Fruit fly (Drosophila melanogaster) whole organism, embryonic: ENCODE measurements around the gene CG44158.

Source experiments
- Bgb ChIP-seq: fragments of 200-800 bp; sonication (Bioruptor generic); IDR thresholded peaks from 2 replicates; pipeline ENCODE4 v1.3.6; 2022; ENCODE audit warnings: missing biosample characterization, missing genetic modification characterization; ENCODE audit not compliant: partially characterized antibody
- CG10267 ChIP-seq: fragments of 200-800 bp; sonication (Bioruptor generic); optimal IDR thresholded peaks from 2 replicates; lab custom pipeline; 2018; ENCODE audit warnings: missing biosample characterization, mild to moderate bottlenecking, missing genetic modification characterization, moderate library complexity
- CG10274 ChIP-seq: fragments of 200-800 bp; sonication (Bioruptor generic); optimal IDR thresholded peaks from 3 replicates; lab custom pipeline; 2017; ENCODE audit warnings: missing biosample characterization, mild to moderate bottlenecking, missing genetic modification characterization
- CG11504 ChIP-seq: fragments of 200-800 bp; sonication (Bioruptor generic); optimal IDR thresholded peaks from 3 replicates; lab custom pipeline; 2019; ENCODE audit warnings: missing biosample characterization, mild to moderate bottlenecking, missing genetic modification characterization, moderate library complexity
- CG11560 ChIP-seq: fragments of 200-800 bp; sonication (Bioruptor generic); IDR thresholded peaks from 3 replicates; pipeline ENCODE4 v1.3.6; 2022; ENCODE audit warnings: missing biosample characterization, missing genetic modification characterization
- CG13624 ChIP-seq: fragments of 200-800 bp; sonication (Bioruptor generic); optimal IDR thresholded peaks from 2 replicates; lab custom pipeline; 2016; ENCODE audit warnings: missing biosample characterization, missing genetic modification characterization
- CG14014 ChIP-seq: fragments of 200-800 bp; sonication (Bioruptor generic); IDR thresholded peaks from 2 replicates; pipeline ENCODE4 v1.3.6; 2022; ENCODE audit warnings: missing biosample characterization, missing genetic modification characterization
- CG14441 ChIP-seq: fragments of 200-800 bp; sonication (Bioruptor generic); IDR thresholded peaks from 2 replicates; pipeline ENCODE4 v1.3.6; 2022; ENCODE audit warnings: missing biosample characterization, missing genetic modification characterization
- CG14965 ChIP-seq: fragments of 200-800 bp; sonication (Bioruptor generic); optimal IDR thresholded peaks from 2 replicates; lab custom pipeline; 2016; ENCODE audit warnings: missing biosample characterization, missing genetic modification characterization, borderline replicate concordance
- CG15011 ChIP-seq: fragments of 200-800 bp; sonication (Bioruptor generic); optimal IDR thresholded peaks from 3 replicates; lab custom pipeline; 2018; ENCODE audit warnings: missing biosample characterization, mild to moderate bottlenecking, missing genetic modification characterization
- CG18011 ChIP-seq: fragments of 200-800 bp; sonication (Bioruptor generic); optimal IDR thresholded peaks from 2 replicates; lab custom pipeline; 2017; ENCODE audit warnings: missing biosample characterization, missing genetic modification characterization, mild to moderate bottlenecking, moderate library complexity, missing genotype
- CG32772 ChIP-seq: fragments of 200-800 bp; sonication (Bioruptor generic); IDR thresholded peaks from 2 replicates; pipeline ENCODE4 v1.3.6; 2022; ENCODE audit warnings: missing biosample characterization, missing genetic modification characterization
- CG6791 ChIP-seq: fragments of 200-800 bp; sonication (Bioruptor generic); IDR thresholded peaks from 3 replicates; pipeline ENCODE4 v1.3.6; 2022; ENCODE audit warnings: missing biosample characterization, missing genetic modification characterization; ENCODE audit not compliant: partially characterized antibody
- CG7372 ChIP-seq: fragments of 200-800 bp; sonication (Bioruptor generic); IDR thresholded peaks from 2 replicates; pipeline ENCODE4 v1.3.6; 2022; ENCODE audit warnings: missing biosample characterization, missing genetic modification characterization
- CG7839 ChIP-seq: fragments of 200-800 bp; sonication (Bioruptor generic); optimal IDR thresholded peaks from 3 replicates; lab custom pipeline; 2018; ENCODE audit warnings: missing biosample characterization, mild to moderate bottlenecking, missing genetic modification characterization, moderate library complexity
- CG8290 ChIP-seq, 3 experiments: fragments of 200-800 bp; sonication (Bioruptor generic); optimal IDR thresholded peaks; 2 replicates each; lab custom pipeline; 2016 to 2019; ENCODE audit warnings: missing biosample characterization in 3 of 3, missing genetic modification characterization in 3 of 3, mild to moderate bottlenecking in 2 of 3, moderate library complexity in 1 of 3
- CG8388 ChIP-seq: fragments of 200-800 bp; sonication (Bioruptor generic); optimal IDR thresholded peaks from 2 replicates; lab custom pipeline; 2019; ENCODE audit warnings: missing biosample characterization, mild to moderate bottlenecking, missing genetic modification characterization, moderate library complexity
- Dek ChIP-seq: fragments of 200-800 bp; sonication (Bioruptor generic); optimal IDR thresholded peaks from 3 replicates; lab custom pipeline; 2019; ENCODE audit warnings: missing biosample characterization, mild to moderate bottlenecking, missing genetic modification characterization, moderate library complexity
- Dip3 ChIP-seq: fragments of 200-800 bp; sonication (Bioruptor generic); optimal IDR thresholded peaks from 3 replicates; lab custom pipeline; 2016; ENCODE audit warnings: missing biosample characterization, missing genetic modification characterization
- Drgx ChIP-seq: fragments of 200-800 bp; sonication (Bioruptor generic); IDR thresholded peaks from 2 replicates; pipeline ENCODE4 v1.3.6; 2022; ENCODE audit warnings: missing biosample characterization, missing genetic modification characterization
- ERR ChIP-seq: fragments of 200-800 bp; sonication (Bioruptor generic); optimal IDR thresholded peaks from 2 replicates; lab custom pipeline; 2016; ENCODE audit warnings: missing biosample characterization, missing genetic modification characterization
- Meics ChIP-seq: fragments of 200-800 bp; sonication (Bioruptor generic); optimal IDR thresholded peaks from 2 replicates; lab custom pipeline; 2017; ENCODE audit warnings: missing biosample characterization, mild to moderate bottlenecking, missing genetic modification characterization
- Myb ChIP-seq: fragments of 200-800 bp; sonication (Bioruptor generic); optimal IDR thresholded peaks from 2 replicates; lab custom pipeline; 2016; ENCODE audit warnings: missing biosample characterization, missing genetic modification characterization
- NK7.1 ChIP-seq: fragments of 200-800 bp; sonication (Bioruptor generic); optimal IDR thresholded peaks from 3 replicates; lab custom pipeline; 2016; ENCODE audit warnings: missing biosample characterization, missing genetic modification characterization
- Nf-YA ChIP-seq: fragments of 200-800 bp; sonication (Bioruptor generic); IDR thresholded peaks from 2 replicates; pipeline ENCODE4 v1.3.6; 2022; ENCODE audit warnings: missing biosample characterization, missing genetic modification characterization
- Sox102F ChIP-seq: fragments of 200-800 bp; sonication (Bioruptor generic); optimal IDR thresholded peaks from 2 replicates; lab custom pipeline; 2018; ENCODE audit warnings: missing biosample characterization, mild to moderate bottlenecking, missing genetic modification characterization, moderate library complexity
- Vsx1 ChIP-seq: fragments of 200-800 bp; sonication (Bioruptor generic); optimal IDR thresholded peaks from 2 replicates; lab custom pipeline; 2017; ENCODE audit warnings: missing biosample characterization, mild to moderate bottlenecking, missing genetic modification characterization, missing genetic modification reagents
- caup ChIP-seq: fragments of 200-800 bp; sonication (Bioruptor generic); optimal IDR thresholded peaks from 3 replicates; lab custom pipeline; 2017; ENCODE audit warnings: missing biosample characterization, mild to moderate bottlenecking, missing genetic modification characterization, moderate library complexity; ENCODE audit not compliant: severe bottlenecking
- cwo ChIP-seq: fragments of 200-800 bp; sonication (Bioruptor generic); optimal IDR thresholded peaks from 3 replicates; lab custom pipeline; 2017; ENCODE audit warnings: missing biosample characterization, missing genetic modification characterization, mild to moderate bottlenecking, moderate library complexity, missing genetic modification reagents
- dm ChIP-seq: fragments of 200-800 bp; sonication (Bioruptor generic); optimal IDR thresholded peaks from 3 replicates; lab custom pipeline; 2016; ENCODE audit warnings: missing biosample characterization, missing genetic modification characterization
- dmrt99B ChIP-seq: fragments of 200-800 bp; sonication (Bioruptor generic); optimal IDR thresholded peaks from 2 replicates; lab custom pipeline; 2018; ENCODE audit warnings: missing biosample characterization, mild to moderate bottlenecking, missing genetic modification characterization, moderate library complexity
- esg ChIP-seq: fragments of 200-800 bp; sonication (Bioruptor generic); conservative IDR thresholded peaks from 2 replicates; pipeline ENCODE4 v1.3.6; 2022; ENCODE audit warnings: missing biosample characterization, missing genetic modification characterization
- fd102C ChIP-seq: fragments of 200-800 bp; sonication (Bioruptor generic); optimal IDR thresholded peaks from 2 replicates; lab custom pipeline; 2018; ENCODE audit warnings: missing biosample characterization, mild to moderate bottlenecking, missing genetic modification characterization, moderate library complexity
- fru ChIP-seq: fragments of >200 bp; optimal IDR thresholded peaks from 2 replicates; lab custom pipeline; 2017
- fu2 ChIP-seq: fragments of 200-800 bp; sonication (Bioruptor generic); optimal IDR thresholded peaks from 2 replicates; lab custom pipeline; 2016; ENCODE audit warnings: missing biosample characterization, missing genetic modification characterization
- lbe ChIP-seq: fragments of 200-800 bp; sonication (Bioruptor generic); optimal IDR thresholded peaks from 2 replicates; lab custom pipeline; 2016; ENCODE audit warnings: missing biosample characterization, mild to moderate bottlenecking, missing genetic modification characterization
- lola ChIP-seq, 3 experiments: fragments of >200 bp in 2 of 3; fragments of 200-800 bp in 1 of 3; sonication (Bioruptor generic) in 1 of 3; optimal IDR thresholded peaks; 2 replicates each; lab custom pipeline; 2017 to 2019; ENCODE audit warnings: missing biosample characterization in 3 of 3, missing genetic modification characterization in 3 of 3, mild to moderate bottlenecking in 1 of 3, moderate library complexity in 1 of 3
- maf-S ChIP-seq: fragments of 200-800 bp; sonication (Bioruptor generic); optimal IDR thresholded peaks from 2 replicates; lab custom pipeline; 2016; ENCODE audit warnings: missing biosample characterization, missing genetic modification characterization
- nerfin-2 ChIP-seq: fragments of 200-800 bp; sonication (Bioruptor generic); IDR thresholded peaks from 2 replicates; pipeline ENCODE4 v1.3.6; 2022; ENCODE audit warnings: missing biosample characterization, missing genetic modification characterization; ENCODE audit not compliant: partially characterized antibody
- pho ChIP-seq: fragments of 200-800 bp; sonication (Bioruptor generic); optimal IDR thresholded peaks from 2 replicates; lab custom pipeline; 2016; ENCODE audit warnings: missing biosample characterization, missing genetic modification characterization
- pros ChIP-seq: fragments of 200-800 bp; sonication (Bioruptor generic); optimal IDR thresholded peaks from 3 replicates; lab custom pipeline; 2019; ENCODE audit warnings: missing biosample characterization, mild to moderate bottlenecking, missing genetic modification characterization, moderate library complexity
- psq ChIP-seq: fragments of 200-800 bp; sonication (Bioruptor generic); optimal IDR thresholded peaks from 2 replicates; lab custom pipeline; 2017; ENCODE audit warnings: missing biosample characterization, missing genetic modification characterization
- sd ChIP-seq: fragments of 200-800 bp; sonication (Bioruptor generic); optimal IDR thresholded peaks from 3 replicates; lab custom pipeline; 2018; ENCODE audit warnings: missing biosample characterization, mild to moderate bottlenecking, missing genetic modification characterization, moderate library complexity
- sr ChIP-seq: fragments of 200-800 bp; sonication (Bioruptor generic); IDR thresholded peaks from 3 replicates; pipeline ENCODE4 v1.3.6; 2022; ENCODE audit warnings: missing biosample characterization, missing genetic modification characterization
- tap ChIP-seq: fragments of 200-800 bp; optimal IDR thresholded peaks from 3 replicates; lab custom pipeline; 2019; ENCODE audit warnings: missing biosample characterization, mild to moderate bottlenecking, missing genetic modification characterization, moderate library complexity
- tna ChIP-seq: fragments of 200-800 bp; sonication (Bioruptor generic); IDR thresholded peaks from 2 replicates; pipeline ENCODE4 v1.3.6; 2022; ENCODE audit warnings: missing biosample characterization, missing genetic modification characterization; ENCODE audit not compliant: partially characterized antibody
- tx ChIP-seq: fragments of 200-800 bp; sonication (Bioruptor generic); optimal IDR thresholded peaks from 2 replicates; lab custom pipeline; 2016; ENCODE audit warnings: missing biosample characterization, missing genetic modification characterization
- vnd ChIP-seq: fragments of 200-800 bp; sonication (Bioruptor generic); IDR thresholded peaks from 3 replicates; pipeline ENCODE4 v1.3.6; 2022; ENCODE audit warnings: missing biosample characterization, missing genetic modification characterization; ENCODE audit not compliant: partially characterized antibody

The CG44158 gene

DNA sequence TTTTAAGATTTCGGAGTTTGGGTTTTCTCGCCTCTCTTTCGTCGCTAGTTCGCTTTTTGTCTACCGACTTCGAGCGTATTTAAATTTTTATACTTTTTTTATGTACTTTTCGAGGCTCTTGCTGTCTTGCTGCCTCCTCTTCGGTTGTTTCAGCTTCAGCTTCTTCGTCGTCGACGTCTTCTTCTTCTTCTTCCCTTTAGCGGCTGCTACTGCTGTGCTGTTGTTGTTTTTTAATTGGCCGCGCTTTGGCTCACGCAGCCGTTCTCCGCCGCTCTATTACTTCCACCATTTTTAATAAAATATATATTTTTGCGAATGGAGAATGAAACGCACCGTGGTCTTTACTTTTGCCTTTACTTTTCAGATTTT is 12.0 kb upstream of the CG44158 start:
- peak; percentile 88 for TF ChIP-seq pros (GFP tag; lab: Kevin White, UChicago)
- no peak for TF ChIP-seq CG10267
- no peak for TF ChIP-seq Bgb (GFP tag; lab: Robert Waterston, UW)
- TF ChIP-seq Myb (GFP tag; lab: Kevin White, UChicago) = no peak
- no peak for TF ChIP-seq lbe (GFP tag; lab: Kevin White, UChicago)
- TF ChIP-seq nerfin-2 (GFP tag; lab: Robert Waterston, UW) = no peak
- TF ChIP-seq CG7372 (GFP tag; lab: Robert Waterston, UW) = no peak
- no peak for TF ChIP-seq CG15011 (GFP tag; lab: Kevin White, UChicago)
- TF ChIP-seq Vsx1 = peak; percentile 63
- TF ChIP-seq dmrt99B = no peak
- TF ChIP-seq psq (GFP tag; lab: Kevin White, UChicago) = peak; percentile 70
- no peak for TF ChIP-seq sd (tag; lab: Kevin White, UChicago)
- no peak for TF ChIP-seq fru (lab: Kevin White, UChicago)
- TF ChIP-seq vnd (GFP tag; lab: Robert Waterston, UW) = no peak
- no peak for TF ChIP-seq Meics (GFP tag; lab: Kevin White, UChicago)
- no peak for TF ChIP-seq cwo (GFP tag; lab: Kevin White, UChicago)
- TF ChIP-seq CG32772 (GFP tag; lab: Robert Waterston, UW) = no peak
- no peak for TF ChIP-seq fu2 (GFP tag; lab: Kevin White, UChicago)
- peak; percentile 6 for TF ChIP-seq Dek (tag; lab: Kevin White, UChicago)
- no peak for TF ChIP-seq sr (GFP tag; lab: Robert Waterston, UW)
- TF ChIP-seq tx (GFP tag; lab: Kevin White, UChicago) = no peak
- no peak for TF ChIP-seq tap (tag; lab: Kevin White, UChicago)
- no peak for TF ChIP-seq pho (GFP tag; lab: Kevin White, UChicago)
- TF ChIP-seq CG14965 (GFP tag; lab: Kevin White, UChicago) = no peak
- no peak for TF ChIP-seq CG10274 (GFP tag; lab: Kevin White, UChicago)
- no peak for TF ChIP-seq Nf-YA (GFP tag; lab: Robert Waterston, UW)

DNA sequence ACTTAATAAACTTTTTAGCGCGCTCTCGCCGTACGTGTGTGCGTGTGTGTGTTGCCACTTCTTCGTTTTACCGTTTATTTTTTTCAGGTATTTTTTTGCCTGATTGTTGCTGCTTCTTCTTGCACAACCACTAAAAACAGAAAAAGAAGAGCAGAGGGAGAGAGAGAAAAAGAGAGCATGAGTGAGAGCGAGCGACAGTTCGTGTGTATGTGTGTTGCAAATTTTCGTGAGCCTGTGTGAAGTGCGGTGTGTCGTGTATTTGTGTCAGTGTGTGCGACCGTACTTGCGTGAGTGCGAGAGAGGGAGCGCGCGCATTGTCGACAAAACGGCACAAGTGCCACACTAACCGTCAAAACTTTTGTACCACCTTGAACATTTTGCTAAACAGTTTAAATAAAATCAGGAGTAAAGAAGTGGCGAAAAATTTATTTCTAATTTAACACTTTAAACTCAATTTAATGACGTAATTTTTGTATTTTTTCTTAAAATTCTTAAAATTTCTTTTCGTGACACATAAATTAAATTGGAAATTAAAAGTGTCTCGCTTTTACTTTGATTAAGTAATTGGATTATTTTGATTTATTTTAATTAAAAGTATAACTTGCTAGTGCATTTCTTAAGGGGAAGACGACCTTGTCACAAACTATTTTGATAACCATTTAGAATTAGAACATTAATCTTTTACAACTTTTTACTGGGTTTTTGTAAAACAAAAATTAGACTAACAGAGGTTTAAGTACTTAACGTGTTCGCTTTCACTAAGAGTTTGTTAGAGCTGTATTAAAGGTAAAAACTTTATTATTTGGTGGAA is 11.4 kb upstream of the CG44158 start:
- TF ChIP-seq CG18011 (GFP tag; lab: Kevin White, UChicago) = no peak
- no peak for TF ChIP-seq tna (GFP tag; lab: Robert Waterston, UW)
- no peak for TF ChIP-seq NK7.1 (GFP tag; lab: Kevin White, UChicago)
- TF ChIP-seq CG8290 (GFP tag; optimal IDR thresholded peaks at IDR 0.05; lab: Kevin White, UChicago) = no peak
- peak in 1 of 2 experiments; percentile 71 for TF ChIP-seq CG8290 (tag; optimal IDR thresholded peaks at IDR 0.05; lab: Kevin White, UChicago)
- TF ChIP-seq lola (GFP tag; optimal IDR thresholded peaks at IDR 0.05; lab: Kevin White, UChicago) = peak in 1 of 3 experiments; percentile 75
- no peak for TF ChIP-seq CG14014 (GFP tag; lab: Robert Waterston, UW)
- TF ChIP-seq caup (GFP tag; lab: Kevin White, UChicago) = peak; percentile 34
- TF ChIP-seq Drgx = no peak
- TF ChIP-seq CG6791 = no peak
- TF ChIP-seq maf-S = no peak
- no peak for TF ChIP-seq CG13624 (GFP tag; lab: Kevin White, UChicago)
- no peak for TF ChIP-seq dm (GFP tag; lab: Kevin White, UChicago)
- no peak for TF ChIP-seq ERR (GFP tag; lab: Kevin White, UChicago)
- TF ChIP-seq CG8388 = peak; percentile 100
- TF ChIP-seq fd102C (GFP tag; lab: Kevin White, UChicago) = no peak
- TF ChIP-seq CG11560 (tag; lab: Robert Waterston, UW) = no peak
- TF ChIP-seq esg (GFP tag; lab: Robert Waterston, UW) = no peak
- no peak for TF ChIP-seq CG14441 (GFP tag; lab: Robert Waterston, UW)
- TF ChIP-seq CG7839 (tag; lab: Kevin White, UChicago) = peak; percentile 61
- TF ChIP-seq Dip3 (GFP tag; lab: Kevin White, UChicago) = no peak
- peak; percentile 60 for TF ChIP-seq Sox102F (GFP tag; lab: Kevin White, UChicago)
- peak; percentile 77 for TF ChIP-seq CG11504 (tag; lab: Kevin White, UChicago)
